Fruit fly (Drosophila melanogaster) whole organism, adult: Measurements from ENCODE around the gene CG3734.

Experiments
- CG14711 ChIP-seq: fragments of 200-800 bp; sonication (Bioruptor generic); optimal IDR thresholded peaks from 2 replicates; lab custom pipeline; 2018; ENCODE audit warnings: missing biosample characterization, mild to moderate bottlenecking, missing genetic modification characterization, moderate library complexity
- CG1620 ChIP-seq: fragments of 200-800 bp; sonication (Bioruptor generic); optimal IDR thresholded peaks from 2 replicates; lab custom pipeline; 2016; ENCODE audit warnings: missing biosample characterization, missing genetic modification characterization
- CG5204 ChIP-seq: fragments of 200-800 bp; sonication (Bioruptor generic); optimal IDR thresholded peaks from 2 replicates; lab custom pipeline; 2016; ENCODE audit warnings: missing biosample characterization, missing genetic modification characterization
- CG7045 ChIP-seq: fragments of 200-800 bp; sonication (Bioruptor generic); optimal IDR thresholded peaks from 2 replicates; lab custom pipeline; 2017; ENCODE audit warnings: missing biosample characterization, mild to moderate bottlenecking, missing genetic modification characterization
- CG7101 ChIP-seq: fragments of 200-800 bp; sonication (Bioruptor generic); optimal IDR thresholded peaks from 2 replicates; lab custom pipeline; 2018; ENCODE audit warnings: missing biosample characterization, mild to moderate bottlenecking, missing genetic modification characterization, moderate library complexity
- Clk ChIP-seq: fragments of 200-800 bp; sonication (Bioruptor generic); optimal IDR thresholded peaks from 2 replicates; lab custom pipeline; 2017; ENCODE audit warnings: missing biosample characterization, missing genetic modification characterization
- Crg-1 ChIP-seq: fragments of 200-800 bp; sonication (Bioruptor generic); optimal IDR thresholded peaks from 2 replicates; lab custom pipeline; 2016; ENCODE audit warnings: missing biosample characterization, missing genetic modification characterization
- Hr96 ChIP-seq: fragments of 200-800 bp; sonication (Bioruptor generic); optimal IDR thresholded peaks from 2 replicates; lab custom pipeline; 2016; ENCODE audit warnings: missing biosample characterization, missing genetic modification characterization
- Mnt ChIP-seq: fragments of 200-800 bp; sonication (Bioruptor generic); optimal IDR thresholded peaks from 2 replicates; lab custom pipeline; 2016; ENCODE audit warnings: missing biosample characterization, mild to moderate bottlenecking, missing genetic modification characterization
- bab1 ChIP-seq: fragments of 200-800 bp; sonication (Bioruptor generic); optimal IDR thresholded peaks from 3 replicates; lab custom pipeline; 2019; ENCODE audit warnings: missing biosample characterization, mild to moderate bottlenecking, missing genetic modification characterization, moderate library complexity
- cic ChIP-seq: fragments of 200-800 bp; sonication (Bioruptor generic); optimal IDR thresholded peaks from 2 replicates; lab custom pipeline; 2017; ENCODE audit warnings: missing biosample characterization, mild to moderate bottlenecking, missing genetic modification characterization, moderate library complexity
- cnc ChIP-seq, 2 experiments: fragments of >200 bp; optimal IDR thresholded peaks; 2 replicates each; lab custom pipeline; 2017
- kay ChIP-seq: fragments of 200-800 bp; sonication (Bioruptor generic); peaks from one replicate; lab custom pipeline; 2016; ENCODE audit warnings: missing biosample characterization, missing genetic modification characterization, borderline replicate concordance
- pad ChIP-seq: fragments of 200-800 bp; sonication (Bioruptor generic); optimal IDR thresholded peaks from 3 replicates; lab custom pipeline; 2017; ENCODE audit warnings: missing biosample characterization, missing genetic modification characterization, mild to moderate bottlenecking, moderate library complexity, missing genetic modification reagents
- tj ChIP-seq: fragments of 200-800 bp; sonication (Bioruptor generic); optimal IDR thresholded peaks from 3 replicates; lab custom pipeline; 2017; ENCODE audit warnings: missing biosample characterization, mild to moderate bottlenecking, missing genetic modification characterization, moderate library complexity
- toe ChIP-seq: fragments of 200-800 bp; sonication (Bioruptor generic); optimal IDR thresholded peaks from 2 replicates; lab custom pipeline; 2016; ENCODE audit warnings: missing biosample characterization, missing genetic modification characterization

The CG3734 gene

dm6 chr3R:19406852-19407251 lies 19.2 kb downstream of the CG3734 start:
- no peak for TF ChIP-seq cnc (optimal IDR thresholded peaks at IDR 0.05; lab: Kevin White, UChicago)
- no peak for TF ChIP-seq pad (GFP tag; lab: Kevin White, UChicago)
- TF ChIP-seq CG5204 (GFP tag; lab: Kevin White, UChicago) = no peak
- no peak for TF ChIP-seq Clk

dm6 chr3R:19408573-19408972 lies 20.9 kb downstream of the CG3734 start, which contains the start of gene CG11626:
Gene CG11626, plus strand, starts transcription at chr3R:19408873.
- TF ChIP-seq Crg-1 (GFP tag; lab: Kevin White, UChicago) = no peak
- TF ChIP-seq Mnt = no peak
- no peak for TF ChIP-seq pad (GFP tag; lab: Kevin White, UChicago)
- TF ChIP-seq Clk = no peak

- TF ChIP-seq CG7101 (tag; lab: Kevin White, UChicago) (no peak), Hr96 (no peak), kay (GFP tag; lab: Kevin White, UChicago) (no peak), tj (GFP tag; lab: Kevin White, UChicago) (no peak), CG14711 (no peak), Mnt (no peak), bab1 (GFP tag; lab: Kevin White, UChicago) (no peak), cnc (optimal IDR thresholded peaks at IDR 0.05; lab: Kevin White, UChicago) (no peak)
Observed at dm6 chr3R:19411371-19411770, 23.7 kb downstream of the CG3734 start.

- TF ChIP-seq CG7045 (no peak), CG1620 (no peak), toe (GFP tag; lab: Kevin White, UChicago) (no peak), cic (GFP tag; lab: Kevin White, UChicago) (no peak), CG14711 (no peak)
Observed at dm6 chr3R:19412434-19412833, 24.8 kb downstream of the CG3734 start, which contains the start of gene CG31221. Gene CG31221, plus strand, starts transcription at chr3R:19412689.

DNA sequence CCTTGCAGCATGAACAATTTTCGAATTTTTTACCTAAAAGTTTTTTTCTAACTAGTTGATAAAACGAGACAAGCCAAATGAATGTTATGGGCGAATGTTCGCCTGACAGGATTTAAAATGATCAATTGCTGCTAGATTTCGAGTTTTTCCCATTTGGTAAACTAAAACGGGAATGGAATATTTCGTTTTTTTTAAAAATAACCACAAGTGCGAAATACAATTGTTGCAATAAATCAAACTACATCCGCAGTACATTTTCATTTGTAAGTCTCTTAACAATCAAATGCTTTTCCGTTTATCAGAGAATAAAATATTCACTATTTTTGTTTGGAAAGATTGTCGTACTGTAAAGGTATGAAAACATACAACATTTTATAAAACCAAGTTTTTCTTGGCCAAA lies 37.4 kb downstream of the CG3734 start, which contains the start of gene CG3517:
CG3517 (minus strand) TSS at position 101 of the 400 bp plus-strand sequence.
- TF ChIP-seq pad (GFP tag; lab: Kevin White, UChicago) = no peak
- TF ChIP-seq Hr96 = no peak
- TF ChIP-seq Mnt = no peak
- no peak for TF ChIP-seq cnc (optimal IDR thresholded peaks at IDR 0.05; lab: Kevin White, UChicago)
- no peak for TF ChIP-seq tj (GFP tag; lab: Kevin White, UChicago)
- TF ChIP-seq kay (GFP tag; lab: Kevin White, UChicago) = no peak
- no peak for TF ChIP-seq toe (GFP tag; lab: Kevin White, UChicago)
- no peak for TF ChIP-seq CG7101 (tag; lab: Kevin White, UChicago)
- TF ChIP-seq CG1620 = no peak
- no peak for TF ChIP-seq CG14711
- TF ChIP-seq CG7045 = no peak
- no peak for TF ChIP-seq Clk
